Worm (Caenorhabditis elegans) whole organism, young adult: Measurements from ENCODE around the gene pho-14.

Experiments
- B0019.2 ChIP-seq: fragments of 200-800 bp; sonication (Bioruptor generic); conservative IDR thresholded peaks from 2 replicates; pipeline ENCODE4 v1.3.6; 2022; ENCODE audit warnings: missing genetic modification reagents, missing genetic modification characterization, missing compliant biosample characterization
- B0261.1 ChIP-seq: sonication (generic microtip); optimal IDR thresholded peaks from 2 replicates; lab custom pipeline; 2016; ENCODE audit warnings: mild to moderate bottlenecking, missing genetic modification characterization, moderate library complexity, missing compliant biosample characterization
- C06A6.2 ChIP-seq: fragments of 200-800 bp; sonication (Bioruptor generic); conservative IDR thresholded peaks from 2 replicates; pipeline ENCODE4 v1.3.6; 2022; ENCODE audit warnings: missing genetic modification characterization, missing compliant biosample characterization
- C17E4.6 ChIP-seq: fragments of 200-800 bp; sonication (Bioruptor generic); IDR thresholded peaks from 2 replicates; pipeline ENCODE4 v1.3.6; 2022; ENCODE audit warnings: missing genetic modification reagents, missing genetic modification characterization, missing compliant biosample characterization
- F33H1.4 ChIP-seq: fragments of 200-800 bp; sonication (Bioruptor generic); IDR thresholded peaks from 2 replicates; pipeline ENCODE4 v1.3.6; 2022; ENCODE audit warnings: missing genetic modification reagents, missing genetic modification characterization, missing compliant biosample characterization
- F37B4.10 ChIP-seq: fragments of 200-800 bp; sonication (Bioruptor generic); IDR thresholded peaks from 2 replicates; pipeline ENCODE4 v1.3.6; 2022; ENCODE audit warnings: missing genetic modification characterization, missing compliant biosample characterization
- F49E8.2 ChIP-seq: sonication (generic microtip); optimal IDR thresholded peaks from 3 replicates; lab custom pipeline; 2017; ENCODE audit warnings: missing genetic modification characterization, mild to moderate bottlenecking, missing compliant biosample characterization, antibody characterized with exemption, moderate library complexity; ENCODE audit not compliant: insufficient read depth
- Y53F4B.3 ChIP-seq: fragments of 200-800 bp; sonication (Bioruptor generic); IDR thresholded peaks from 2 replicates; pipeline ENCODE4 v1.3.6; 2022; ENCODE audit warnings: missing genetic modification reagents, missing genetic modification characterization, missing compliant biosample characterization
- Y67H2A.10 ChIP-seq: fragments of 200-800 bp; sonication (Bioruptor generic); conservative IDR thresholded peaks from 2 replicates; pipeline ENCODE4 v1.3.6; 2022; ENCODE audit warnings: missing genetic modification reagents, missing genetic modification characterization, missing compliant biosample characterization
- aptf-2 ChIP-seq: fragments of 200-800 bp; sonication (Bioruptor generic); conservative IDR thresholded peaks from 2 replicates; pipeline ENCODE4 v1.3.6; 2022; ENCODE audit warnings: missing genetic modification reagents, missing genetic modification characterization, missing compliant biosample characterization
- aptf-3 ChIP-seq: fragments of 200-800 bp; sonication (Bioruptor generic); IDR thresholded peaks from 2 replicates; pipeline ENCODE4 v1.3.6; 2022; ENCODE audit warnings: missing genetic modification characterization, missing compliant biosample characterization
- attf-5 ChIP-seq: fragments of 200-800 bp; sonication (Bioruptor generic); optimal IDR thresholded peaks from 2 replicates; lab custom pipeline; 2018; ENCODE audit warnings: mild to moderate bottlenecking, missing genetic modification characterization, missing compliant biosample characterization
- bed-1 ChIP-seq: fragments of 200-800 bp; sonication (Bioruptor generic); IDR thresholded peaks from 2 replicates; pipeline ENCODE4 v1.3.6; 2022; ENCODE audit warnings: missing genetic modification reagents, missing genetic modification characterization, missing compliant biosample characterization
- cebp-2 ChIP-seq: fragments of 200-800 bp; sonication (Bioruptor generic); IDR thresholded peaks from 2 replicates; pipeline ENCODE4 v1.3.6; 2022; ENCODE audit warnings: missing genetic modification characterization, missing compliant biosample characterization
- dpff-1 ChIP-seq: sonication (generic microtip); optimal IDR thresholded peaks from 2 replicates; lab custom pipeline; 2017; ENCODE audit warnings: mild to moderate bottlenecking, missing genetic modification characterization, missing compliant biosample characterization
- egl-18 ChIP-seq: fragments of 200-800 bp; sonication (Bioruptor generic); IDR thresholded peaks from 2 replicates; pipeline ENCODE4 v1.3.6; 2022; ENCODE audit warnings: missing genetic modification reagents, missing genetic modification characterization, missing compliant biosample characterization
- egl-44 ChIP-seq: fragments of 200-800 bp; sonication (Bioruptor generic); IDR thresholded peaks from 2 replicates; pipeline ENCODE4 v1.3.6; 2022; ENCODE audit warnings: missing genetic modification reagents, missing genetic modification characterization, missing compliant biosample characterization
- him-1 ChIP-seq: sonication (generic microtip); optimal IDR thresholded peaks from 2 replicates; lab custom pipeline; 2016; ENCODE audit warnings: missing genotype, missing genetic modification reagents, missing genetic modification characterization, missing compliant biosample characterization
- hmg-20 ChIP-seq: fragments of 200-800 bp; sonication (Bioruptor generic); IDR thresholded peaks from 2 replicates; pipeline ENCODE4 v1.3.6; 2022; ENCODE audit warnings: missing genetic modification reagents, missing genetic modification characterization, missing compliant biosample characterization
- hsf-1 ChIP-seq: fragments of 200-800 bp; sonication (Bioruptor generic); IDR thresholded peaks from 2 replicates; pipeline ENCODE4 v1.3.6; 2022; ENCODE audit warnings: missing genetic modification reagents, missing genetic modification characterization, missing compliant biosample characterization
- lin-26 ChIP-seq: fragments of 200-800 bp; sonication (Bioruptor generic); IDR thresholded peaks from 2 replicates; pipeline ENCODE4 v1.3.6; 2022; ENCODE audit warnings: missing genetic modification reagents, missing genetic modification characterization, missing compliant biosample characterization
- lin-40 ChIP-seq: sonication (generic microtip); optimal IDR thresholded peaks from 2 replicates; lab custom pipeline; 2016; ENCODE audit warnings: missing genetic modification characterization, mild to moderate bottlenecking, missing compliant biosample characterization, missing genotype, missing genetic modification reagents
- madf-10 ChIP-seq: sonication (generic microtip); optimal IDR thresholded peaks from 2 replicates; lab custom pipeline; 2016; ENCODE audit warnings: mild to moderate bottlenecking, missing genetic modification characterization, missing compliant biosample characterization
- pbrm-1 ChIP-seq: fragments of 200-800 bp; sonication (Bioruptor generic); IDR thresholded peaks from 2 replicates; pipeline ENCODE4 v1.3.6; 2022; ENCODE audit warnings: missing genetic modification reagents, missing genetic modification characterization, missing compliant biosample characterization
- rpc-1 ChIP-seq, 2 experiments: fragments of 150-350 bp in 1 of 2; sonication (generic microtip) in 1 of 2; optimal IDR thresholded peaks; 2 replicates each; lab custom pipeline; 2014 to 2018; ENCODE audit warnings: missing biosample characterization in 1 of 2, missing genetic modification characterization in 1 of 2, missing genetic modification reagents in 1 of 2, missing genotype in 1 of 2
- sdz-38 ChIP-seq: sonication (generic microtip); optimal IDR thresholded peaks from 2 replicates; lab custom pipeline; 2016; ENCODE audit warnings: missing genotype, missing genetic modification characterization, missing compliant biosample characterization
- snpc-1.3 ChIP-seq: sonication (generic microtip); optimal IDR thresholded peaks from 2 replicates; lab custom pipeline; 2017; ENCODE audit warnings: missing genetic modification characterization, mild to moderate bottlenecking, missing compliant biosample characterization, antibody characterized with exemption, moderate library complexity, missing genotype, missing genetic modification reagents; ENCODE audit not compliant: insufficient read depth
- snpc-4 ChIP-seq, 5 experiments: fragments of 150-350 bp in 1 of 5; sonication (generic microtip) in 4 of 5; optimal IDR thresholded peaks; 2 replicates each; lab custom pipeline; 2014 to 2018; ENCODE audit warnings: missing genetic modification characterization in 5 of 5, missing biosample characterization in 3 of 5, antibody characterized with exemption in 2 of 5, mild to moderate bottlenecking in 2 of 5, missing compliant biosample characterization in 2 of 5, missing genotype in 2 of 5, moderate library complexity in 2 of 5, missing genetic modification reagents in 1 of 5
- tbp1 ChIP-seq: fragments of 200-800 bp; sonication (Bioruptor generic); optimal IDR thresholded peaks from 2 replicates; lab custom pipeline; 2018; ENCODE audit warnings: mild to moderate bottlenecking, missing genetic modification characterization, missing compliant biosample characterization
- tlf-1 ChIP-seq: fragments of 200-800 bp; sonication (Bioruptor generic); optimal IDR thresholded peaks from 2 replicates; lab custom pipeline; 2018; ENCODE audit warnings: mild to moderate bottlenecking, missing genetic modification characterization, missing compliant biosample characterization
- unc-62 ChIP-seq: fragments of 150-350 bp; optimal IDR thresholded peaks from 2 replicates; lab custom pipeline; 2014; ENCODE audit warnings: missing biosample characterization, missing genetic modification reagents, missing genetic modification characterization
- zfh-2 ChIP-seq: fragments of 200-800 bp; sonication (Bioruptor generic); conservative IDR thresholded peaks from 2 replicates; pipeline ENCODE4 v1.3.6; 2022; ENCODE audit warnings: missing genetic modification reagents, missing genetic modification characterization, missing compliant biosample characterization
- ztf-18 ChIP-seq: sonication (generic microtip); optimal IDR thresholded peaks from 2 replicates; lab custom pipeline; 2016; ENCODE audit warnings: missing genotype, mild to moderate bottlenecking, missing genetic modification characterization, missing compliant biosample characterization
- ztf-22 ChIP-seq: fragments of 200-800 bp; sonication (Bioruptor generic); optimal IDR thresholded peaks from 2 replicates; lab custom pipeline; 2018; ENCODE audit warnings: mild to moderate bottlenecking, missing genetic modification characterization, moderate library complexity, missing compliant biosample characterization
- ztf-26 ChIP-seq: sonication (generic microtip); optimal IDR thresholded peaks from 2 replicates; lab custom pipeline; 2017; ENCODE audit warnings: missing genetic modification characterization, missing compliant biosample characterization

pho-14 gene

DNA sequence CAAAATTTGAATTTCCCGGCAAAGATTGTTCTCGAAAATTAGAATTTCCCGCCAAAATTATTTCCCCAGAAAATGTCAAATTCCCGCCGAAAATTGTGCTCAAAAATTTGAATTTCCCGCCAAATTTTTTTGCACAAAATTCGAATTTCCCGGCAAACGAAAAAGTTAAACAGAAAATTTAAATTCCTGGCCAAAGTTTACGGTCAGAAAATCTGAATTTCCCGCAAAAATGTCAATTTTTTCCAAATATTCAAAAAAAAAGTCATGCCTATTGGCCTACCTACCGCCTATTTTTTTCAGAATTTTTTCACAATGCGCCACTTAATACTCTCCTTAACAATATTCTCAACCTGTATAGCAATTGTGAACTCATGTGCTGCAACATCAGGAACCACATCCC is 17.8 kb downstream of the pho-14 start, which contains the start of gene K02E7.1:
TSS of gene K02E7.1 (plus strand) at position 301 of the 400 bp plus-strand sequence.
- TF ChIP-seq him-1 (tag; lab: Kevin White, UChicago), result no peak
- no peak for TF ChIP-seq lin-26 (GFP tag; lab: Robert Waterston, UW)
- TF ChIP-seq ztf-26 (tag; lab: Kevin White, UChicago), result no peak
- no peak for TF ChIP-seq hmg-20 (GFP tag; lab: Robert Waterston, UW)
- TF ChIP-seq ztf-18, result no peak
- no peak for TF ChIP-seq dpff-1 (tag; lab: Kevin White, UChicago)
- TF ChIP-seq rpc-1 (optimal IDR thresholded peaks at IDR 0.05; lab: Kevin White, UChicago), result no peak
- no peak for TF ChIP-seq rpc-1 (tag; optimal IDR thresholded peaks at IDR 0.05; lab: Kevin White, UChicago)
- TF ChIP-seq unc-62 (GFP tag; lab: Kevin White, UChicago), result no peak
- TF ChIP-seq B0019.2, result no peak

DNA sequence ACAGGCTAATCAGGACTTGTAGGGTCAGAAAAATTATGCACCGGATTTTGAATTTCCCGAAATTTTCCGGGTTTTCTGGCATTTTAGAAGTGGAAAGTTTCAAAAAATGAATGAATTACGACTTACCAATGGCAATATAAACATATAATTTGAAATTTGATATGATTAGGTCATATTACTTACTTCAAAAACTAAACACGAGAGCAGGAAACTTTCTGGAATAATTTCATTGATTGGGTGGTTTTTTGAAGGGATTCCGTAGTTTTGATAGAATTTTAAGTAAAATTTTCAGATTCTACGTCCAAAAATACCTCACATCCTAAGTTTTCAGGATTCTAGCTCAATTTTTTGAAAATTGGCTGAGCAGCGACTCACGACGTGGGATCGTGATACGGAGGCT is 25.2 kb downstream of the pho-14 start, which contains the start of gene K02E7.11:
TSS of gene K02E7.11 (minus strand) at position 101 of the 400 bp plus-strand sequence.
- no peak for TF ChIP-seq pbrm-1
- TF ChIP-seq F33H1.4, result no peak
- TF ChIP-seq Y53F4B.3 (GFP tag; lab: Robert Waterston, UW), result no peak
- no peak for TF ChIP-seq lin-40
- TF ChIP-seq hsf-1 (GFP tag; lab: Robert Waterston, UW), result no peak
- TF ChIP-seq egl-44 (GFP tag; lab: Robert Waterston, UW), result no peak
- no peak for TF ChIP-seq sdz-38 (tag; lab: Kevin White, UChicago)
- no peak for TF ChIP-seq bed-1 (GFP tag; lab: Robert Waterston, UW)
- TF ChIP-seq Y67H2A.10 (GFP tag; lab: Robert Waterston, UW), result no peak
- no peak for TF ChIP-seq aptf-2 (GFP tag; lab: Robert Waterston, UW)
- TF ChIP-seq C06A6.2, result no peak
- no peak for TF ChIP-seq egl-18
- TF ChIP-seq ztf-22 (GFP tag; lab: Kevin White, UChicago), result no peak
- no peak for TF ChIP-seq zfh-2 (GFP tag; lab: Robert Waterston, UW)
- TF ChIP-seq attf-5 (GFP tag; lab: Kevin White, UChicago), result no peak
- TF ChIP-seq snpc-4 (GFP tag; optimal IDR thresholded peaks at IDR 0.05; lab: Kevin White, UChicago), result no peak
- TF ChIP-seq snpc-4 (tag; optimal IDR thresholded peaks at IDR 0.05; lab: Kevin White, UChicago), result no peak
- no peak for TF ChIP-seq C17E4.6
- no peak for TF ChIP-seq aptf-3 (GFP tag; lab: Robert Waterston, UW)

DNA sequence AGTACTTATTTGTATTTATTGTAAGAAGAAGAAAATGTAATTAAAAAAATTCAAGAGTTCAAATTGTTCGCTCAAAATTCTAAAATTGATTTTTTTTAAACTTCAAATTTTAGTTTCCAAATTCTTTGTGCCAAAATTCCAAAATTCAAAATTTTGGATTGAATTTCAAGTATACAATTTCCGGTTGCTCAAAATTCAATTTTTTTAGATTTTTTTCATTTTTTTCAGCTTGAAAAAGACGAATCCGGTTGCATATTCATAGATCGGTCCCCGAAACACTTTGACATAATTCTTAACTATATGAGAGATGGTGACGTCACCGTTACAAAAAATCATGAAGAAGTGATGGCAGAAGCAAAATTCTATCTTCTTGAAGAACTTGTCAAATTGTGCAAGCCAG is 28.5 kb downstream of the pho-14 start, which contains the start of gene K02E7.4:
TSS of gene K02E7.4 (plus strand) at position 301 of the 400 bp plus-strand sequence.
- TF ChIP-seq B0261.1 (tag; lab: Kevin White, UChicago) (no peak), rpc-1 (optimal IDR thresholded peaks at IDR 0.05; lab: Kevin White, UChicago) (no peak), rpc-1 (tag; optimal IDR thresholded peaks at IDR 0.05; lab: Kevin White, UChicago) (no peak), snpc-1.3 (tag; lab: Kevin White, UChicago) (no peak), madf-10 (no peak), tbp1 (GFP tag; lab: Kevin White, UChicago) (no peak)

ce11 chrII:1071432-1071831 is 29.2 kb downstream of the pho-14 start:
- TF ChIP-seq B0261.1 (tag; lab: Kevin White, UChicago) (no peak), F49E8.2 (tag; lab: Kevin White, UChicago) (no peak), zfh-2 (GFP tag; lab: Robert Waterston, UW) (no peak), hsf-1 (GFP tag; lab: Robert Waterston, UW) (no peak), tlf-1 (GFP tag; lab: Kevin White, UChicago) (no peak), aptf-2 (GFP tag; lab: Robert Waterston, UW) (no peak), bed-1 (GFP tag; lab: Robert Waterston, UW) (no peak), F37B4.10 (no peak), cebp-2 (GFP tag; lab: Robert Waterston, UW) (no peak)
